Worm (Caenorhabditis elegans) whole organism, L3 larva: ENCODE measurements around the gene C25G6.4.

Source experiments
- elt-2 ChIP-seq: sonication (generic microtip); optimal IDR thresholded peaks from 2 replicates; lab custom pipeline; 2016; ENCODE audit warnings: missing genetic modification reagents, mild to moderate bottlenecking, missing genetic modification characterization, missing compliant biosample characterization
- fos-1 ChIP-seq: fragments of 150-350 bp; optimal IDR thresholded peaks from 2 replicates; lab custom pipeline; 2014; ENCODE audit warnings: missing biosample characterization, missing genetic modification characterization
- jun-1 ChIP-seq: fragments of 150-350 bp; optimal IDR thresholded peaks from 2 replicates; lab custom pipeline; 2014; ENCODE audit warnings: missing biosample characterization, missing genetic modification reagents, missing genetic modification characterization
- lin-39 ChIP-seq: fragments of 150-350 bp; optimal IDR thresholded peaks from 2 replicates; lab custom pipeline; 2018; ENCODE audit warnings: missing biosample characterization, missing genetic modification reagents, missing genetic modification characterization
- lsy-12 ChIP-seq: sonication (generic microtip); optimal IDR thresholded peaks from 2 replicates; lab custom pipeline; 2016; ENCODE audit warnings: mild to moderate bottlenecking, missing genetic modification characterization, missing compliant biosample characterization
- nhr-11 ChIP-seq: fragments of 150-350 bp; optimal IDR thresholded peaks from 2 replicates; lab custom pipeline; 2014; ENCODE audit warnings: missing biosample characterization, missing genetic modification characterization
- nhr-12 ChIP-seq: fragments of 150-350 bp; optimal IDR thresholded peaks from 2 replicates; lab custom pipeline; 2014; ENCODE audit warnings: missing biosample characterization, missing genetic modification characterization
- nhr-28 ChIP-seq: fragments of 150-350 bp; optimal IDR thresholded peaks from 2 replicates; lab custom pipeline; 2014; ENCODE audit warnings: missing biosample characterization, missing genetic modification characterization
- pha-4 ChIP-seq: fragments of 150-350 bp; optimal IDR thresholded peaks from 2 replicates; lab custom pipeline; 2014; ENCODE audit warnings: missing biosample characterization, missing genetic modification reagents, missing genetic modification characterization
- unc-39 ChIP-seq: sonication (generic microtip); optimal IDR thresholded peaks from 4 replicates; lab custom pipeline; 2017; ENCODE audit warnings: missing biosample characterization, missing genetic modification characterization
- zag-1 ChIP-seq: fragments of 150-350 bp; optimal IDR thresholded peaks from 2 replicates; lab custom pipeline; 2014; ENCODE audit warnings: missing biosample characterization, missing genetic modification characterization
- ztf-11 ChIP-seq: fragments of 150-350 bp; optimal IDR thresholded peaks from 2 replicates; lab custom pipeline; 2014; ENCODE audit warnings: missing biosample characterization, missing genetic modification characterization
- ztf-4 ChIP-seq: fragments of 150-350 bp; optimal IDR thresholded peaks from 2 replicates; lab custom pipeline; 2014; ENCODE audit warnings: missing biosample characterization, missing genetic modification characterization

DNA sequence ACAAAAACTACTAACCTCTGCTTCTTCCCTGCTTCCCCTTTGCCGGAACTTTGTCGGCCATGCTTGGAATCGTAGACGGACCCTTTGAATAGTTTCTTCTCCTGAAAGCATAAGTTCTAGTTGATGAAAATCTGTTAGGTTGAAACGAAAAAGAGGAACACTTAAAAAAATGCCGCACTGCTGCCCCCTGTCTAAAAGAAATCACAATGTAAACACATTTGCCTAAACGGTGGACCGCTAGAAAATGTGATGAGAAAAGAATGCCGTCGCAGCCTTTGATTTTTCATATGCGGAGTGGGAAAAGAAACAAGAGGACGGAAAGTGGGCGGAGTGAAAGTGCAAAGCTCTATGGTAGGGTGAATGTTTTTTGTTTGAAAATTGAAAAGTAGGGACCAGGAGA lies 43.6 kb downstream of the C25G6.4 start, which contains the start of gene T13G4.7:
- no peak for TF ChIP-seq lin-39 (tag; lab: Kevin White, UChicago)
- TF ChIP-seq lsy-12 (tag; lab: Kevin White, UChicago) = no peak
- no peak for TF ChIP-seq ztf-11 (tag; lab: Kevin White, UChicago)
- TF ChIP-seq pha-4 (tag; lab: Kevin White, UChicago) = no peak
- TF ChIP-seq fos-1 = no peak
- TF ChIP-seq unc-39 = no peak
- TF ChIP-seq elt-2 (tag; lab: Kevin White, UChicago) = no peak
- TF ChIP-seq nhr-12 = no peak
- no peak for TF ChIP-seq zag-1 (tag; lab: Kevin White, UChicago)
- TF ChIP-seq ztf-4 (tag; lab: Kevin White, UChicago) = no peak
- TF ChIP-seq jun-1 (tag; lab: Kevin White, UChicago) = no peak
- no peak for TF ChIP-seq nhr-28
- TF ChIP-seq nhr-11 (tag; lab: Kevin White, UChicago) = no peak
